Fruit fly (Drosophila melanogaster) whole organism, embryonic: ENCODE data around the gene CG31636.

Experiments used
- Antp ChIP-seq: fragments of 200-800 bp; sonication (Bioruptor generic); optimal IDR thresholded peaks from 3 replicates; lab custom pipeline; 2016; ENCODE audit warnings: missing biosample characterization, missing genetic modification characterization
- Bdp1 ChIP-seq: fragments of 200-800 bp; sonication (Bioruptor generic); optimal IDR thresholded peaks from 3 replicates; lab custom pipeline; 2016; ENCODE audit warnings: missing biosample characterization, missing genetic modification characterization
- CG11456 ChIP-seq: fragments of 200-800 bp; sonication (Bioruptor generic); IDR thresholded peaks from 3 replicates; pipeline ENCODE4 v1.3.6; 2022; ENCODE audit warnings: missing biosample characterization, missing genetic modification characterization
- CG12071 ChIP-seq: fragments of 200-800 bp; sonication (Bioruptor generic); optimal IDR thresholded peaks from 3 replicates; lab custom pipeline; 2018; ENCODE audit warnings: missing biosample characterization, mild to moderate bottlenecking, missing genetic modification characterization
- CG13894 ChIP-seq: fragments of 200-800 bp; sonication (Bioruptor generic); optimal IDR thresholded peaks from 3 replicates; lab custom pipeline; 2018; ENCODE audit warnings: missing biosample characterization, mild to moderate bottlenecking, missing genetic modification characterization, moderate library complexity
- CG14667 ChIP-seq: fragments of 200-800 bp; sonication (Bioruptor generic); IDR thresholded peaks from 2 replicates; pipeline ENCODE4 v1.3.6; 2022; ENCODE audit warnings: missing biosample characterization, missing genetic modification characterization
- CG15696 ChIP-seq: fragments of 200-800 bp; sonication (Bioruptor generic); optimal IDR thresholded peaks from 2 replicates; lab custom pipeline; 2019; ENCODE audit warnings: missing biosample characterization, mild to moderate bottlenecking, missing genetic modification characterization, moderate library complexity
- CG1832 ChIP-seq: fragments of 200-800 bp; sonication (Bioruptor generic); optimal IDR thresholded peaks from 2 replicates; lab custom pipeline; 2017; ENCODE audit warnings: missing biosample characterization, mild to moderate bottlenecking, missing genetic modification characterization, inconsistent platforms
- CG2116 ChIP-seq: fragments of 200-800 bp; sonication (Bioruptor generic); optimal IDR thresholded peaks from 3 replicates; lab custom pipeline; 2018; ENCODE audit warnings: missing biosample characterization, mild to moderate bottlenecking, missing genetic modification characterization
- CG2875 ChIP-seq: fragments of 200-800 bp; sonication (Bioruptor generic); optimal IDR thresholded peaks from 2 replicates; lab custom pipeline; 2017; ENCODE audit warnings: missing biosample characterization, mild to moderate bottlenecking, missing genetic modification characterization, missing genetic modification reagents
- CG30403 ChIP-seq: fragments of 200-800 bp; sonication (Bioruptor generic); optimal IDR thresholded peaks from 3 replicates; lab custom pipeline; 2016; ENCODE audit warnings: missing biosample characterization, missing genetic modification characterization
- CG31224 ChIP-seq: fragments of 200-800 bp; sonication (Bioruptor generic); IDR thresholded peaks from 2 replicates; pipeline ENCODE4 v1.3.6; 2022; ENCODE audit warnings: missing biosample characterization, missing genetic modification characterization
- CG3281 ChIP-seq: fragments of 200-800 bp; sonication (Bioruptor generic); optimal IDR thresholded peaks from 3 replicates; lab custom pipeline; 2017; ENCODE audit warnings: missing biosample characterization, mild to moderate bottlenecking, missing genetic modification characterization
- CG34376 ChIP-seq: fragments of 200-800 bp; sonication (Bioruptor generic); optimal IDR thresholded peaks from 2 replicates; lab custom pipeline; 2018; ENCODE audit warnings: missing biosample characterization, mild to moderate bottlenecking, missing genetic modification characterization
- CG34422 ChIP-seq: fragments of 200-800 bp; sonication (Bioruptor generic); IDR thresholded peaks from 3 replicates; pipeline ENCODE4 v1.3.6; 2022; ENCODE audit warnings: missing biosample characterization, missing genetic modification characterization
- CG6254 ChIP-seq: fragments of 200-800 bp; sonication (Bioruptor generic); optimal IDR thresholded peaks from 3 replicates; lab custom pipeline; 2017; ENCODE audit warnings: mild to moderate bottlenecking, missing biosample characterization, missing genetic modification reagents, missing genetic modification characterization
- CG7987 ChIP-seq: fragments of 200-800 bp; sonication (Bioruptor generic); optimal IDR thresholded peaks from 2 replicates; lab custom pipeline; 2018; ENCODE audit warnings: missing biosample characterization, mild to moderate bottlenecking, missing genetic modification characterization, moderate library complexity
- CG8388 ChIP-seq: fragments of 200-800 bp; sonication (Bioruptor generic); optimal IDR thresholded peaks from 2 replicates; lab custom pipeline; 2019; ENCODE audit warnings: missing biosample characterization, mild to moderate bottlenecking, missing genetic modification characterization, moderate library complexity
- E2f2 ChIP-seq: fragments of 200-800 bp; sonication (Bioruptor generic); IDR thresholded peaks from 2 replicates; pipeline ENCODE4 v1.3.6; 2022; ENCODE audit warnings: missing biosample characterization, missing genetic modification characterization
- Eip74EF ChIP-seq, 2 experiments: fragments of 200-800 bp in 1 of 2; fragments of >200 bp in 1 of 2; sonication (Bioruptor generic) in 1 of 2; optimal IDR thresholded peaks; 2 replicates each; lab custom pipeline; 2017 to 2019; ENCODE audit warnings: missing biosample characterization in 2 of 2, missing genetic modification characterization in 2 of 2, mild to moderate bottlenecking in 1 of 2, moderate library complexity in 1 of 2
- Elba2 ChIP-seq: fragments of 200-800 bp; sonication (Bioruptor generic); optimal IDR thresholded peaks from 3 replicates; lab custom pipeline; 2016; ENCODE audit warnings: missing biosample characterization, missing genetic modification characterization
- Fer2 ChIP-seq: fragments of 200-800 bp; sonication (Bioruptor generic); optimal IDR thresholded peaks from 2 replicates; lab custom pipeline; 2018; ENCODE audit warnings: missing biosample characterization, mild to moderate bottlenecking, missing genetic modification characterization, moderate library complexity
- Gug ChIP-seq: fragments of 200-800 bp; sonication (Bioruptor generic); IDR thresholded peaks from 4 replicates; pipeline ENCODE4 v1.3.6; 2022; ENCODE audit warnings: missing biosample characterization, missing genetic modification characterization
- HLH54F ChIP-seq: fragments of 200-800 bp; sonication (Bioruptor generic); optimal IDR thresholded peaks from 3 replicates; lab custom pipeline; 2016; ENCODE audit warnings: missing biosample characterization, missing genetic modification characterization
- Hey ChIP-seq: fragments of 200-800 bp; sonication (Bioruptor generic); optimal IDR thresholded peaks from 3 replicates; lab custom pipeline; 2018; ENCODE audit warnings: missing biosample characterization, mild to moderate bottlenecking, missing genetic modification characterization
- Jarid2 ChIP-seq: fragments of 200-800 bp; sonication (Bioruptor generic); optimal IDR thresholded peaks from 3 replicates; lab custom pipeline; 2017; ENCODE audit warnings: mild to moderate bottlenecking, missing biosample characterization, missing genetic modification reagents, missing genetic modification characterization
- Kr ChIP-seq: fragments of 200-800 bp; sonication (Bioruptor generic); optimal IDR thresholded peaks from 2 replicates; lab custom pipeline; 2017; ENCODE audit warnings: missing biosample characterization, mild to moderate bottlenecking, missing genetic modification characterization
- Nf-YA ChIP-seq: fragments of 200-800 bp; sonication (Bioruptor generic); IDR thresholded peaks from 2 replicates; pipeline ENCODE4 v1.3.6; 2022; ENCODE audit warnings: missing biosample characterization, missing genetic modification characterization
- Rfx ChIP-seq: fragments of 200-800 bp; sonication (Bioruptor generic); IDR thresholded peaks from 2 replicates; pipeline ENCODE4 v1.3.6; 2022; ENCODE audit warnings: missing biosample characterization, missing genetic modification characterization
- br ChIP-seq: fragments of >200 bp; optimal IDR thresholded peaks from 2 replicates; lab custom pipeline; 2017
- bsh ChIP-seq, 2 experiments: fragments of 200-800 bp; sonication (Bioruptor generic); optimal IDR thresholded peaks; 2 replicates each; lab custom pipeline; 2017 to 2018; ENCODE audit warnings: mild to moderate bottlenecking in 2 of 2, missing biosample characterization in 2 of 2, missing genetic modification characterization in 2 of 2, moderate library complexity in 1 of 2
- dimm ChIP-seq: fragments of 200-800 bp; sonication (Bioruptor generic); IDR thresholded peaks from 2 replicates; pipeline ENCODE4 v1.3.6; 2022; ENCODE audit warnings: missing biosample characterization, missing genetic modification characterization
- ems ChIP-seq: fragments of 200-800 bp; sonication (Bioruptor generic); optimal IDR thresholded peaks from 3 replicates; lab custom pipeline; 2016; ENCODE audit warnings: missing biosample characterization, missing genetic modification characterization
- en ChIP-seq: fragments of 200-800 bp; sonication (Bioruptor generic); optimal IDR thresholded peaks from 2 replicates; lab custom pipeline; 2016; ENCODE audit warnings: missing biosample characterization, missing genetic modification characterization
- eve ChIP-seq, 2 experiments: fragments of >200 bp; optimal IDR thresholded peaks; 2 replicates each; lab custom pipeline; 2017; ENCODE audit warnings: missing biosample characterization in 2 of 2, missing genetic modification characterization in 2 of 2
- eyg ChIP-seq: fragments of 200-800 bp; sonication (Bioruptor generic); optimal IDR thresholded peaks from 3 replicates; lab custom pipeline; 2016; ENCODE audit warnings: missing biosample characterization, missing genetic modification characterization
- fd64A ChIP-seq: fragments of 200-800 bp; sonication (Bioruptor generic); optimal IDR thresholded peaks from 3 replicates; lab custom pipeline; 2018; ENCODE audit warnings: missing biosample characterization, mild to moderate bottlenecking, missing genetic modification characterization
- ind ChIP-seq: fragments of 200-800 bp; sonication (Bioruptor generic); optimal IDR thresholded peaks from 3 replicates; lab custom pipeline; 2016; ENCODE audit warnings: missing biosample characterization, missing genetic modification characterization
- jigr1 ChIP-seq: fragments of 200-800 bp; sonication (Bioruptor generic); IDR thresholded peaks from 3 replicates; pipeline ENCODE4 v1.3.6; 2022; ENCODE audit warnings: missing biosample characterization, missing genetic modification characterization
- mam ChIP-seq: fragments of 200-800 bp; sonication (Bioruptor generic); optimal IDR thresholded peaks from 3 replicates; lab custom pipeline; 2016; ENCODE audit warnings: missing biosample characterization, missing genetic modification characterization
- phol ChIP-seq: fragments of 200-800 bp; sonication (Bioruptor generic); optimal IDR thresholded peaks from 3 replicates; lab custom pipeline; 2018; ENCODE audit warnings: missing biosample characterization, mild to moderate bottlenecking, missing genetic modification characterization, moderate library complexity
- ranshi ChIP-seq: fragments of 200-800 bp; sonication (Bioruptor generic); IDR thresholded peaks from 2 replicates; pipeline ENCODE4 v1.3.6; 2022; ENCODE audit warnings: missing biosample characterization, missing genetic modification characterization
- repo ChIP-seq: fragments of 200-800 bp; sonication (Bioruptor generic); optimal IDR thresholded peaks from 2 replicates; lab custom pipeline; 2016; ENCODE audit warnings: missing biosample characterization, missing genetic modification characterization
- schlank ChIP-seq: fragments of 200-800 bp; sonication (Bioruptor generic); optimal IDR thresholded peaks from 2 replicates; lab custom pipeline; 2018; ENCODE audit warnings: missing biosample characterization, mild to moderate bottlenecking, missing genetic modification characterization
- sd ChIP-seq: fragments of 200-800 bp; sonication (Bioruptor generic); optimal IDR thresholded peaks from 3 replicates; lab custom pipeline; 2018; ENCODE audit warnings: missing biosample characterization, mild to moderate bottlenecking, missing genetic modification characterization, moderate library complexity
- tap ChIP-seq: fragments of 200-800 bp; optimal IDR thresholded peaks from 3 replicates; lab custom pipeline; 2019; ENCODE audit warnings: missing biosample characterization, mild to moderate bottlenecking, missing genetic modification characterization, moderate library complexity
- tup ChIP-seq: fragments of 200-800 bp; sonication (Bioruptor generic); optimal IDR thresholded peaks from 2 replicates; lab custom pipeline; 2016; ENCODE audit warnings: missing biosample characterization, mild to moderate bottlenecking, missing genetic modification characterization, moderate library complexity
- usp ChIP-seq: fragments of >200 bp; optimal IDR thresholded peaks from 2 replicates; lab custom pipeline; 2017; ENCODE audit warnings: missing biosample characterization, missing genetic modification characterization
- vnd ChIP-seq: fragments of 200-800 bp; sonication (Bioruptor generic); IDR thresholded peaks from 3 replicates; pipeline ENCODE4 v1.3.6; 2022; ENCODE audit warnings: missing biosample characterization, missing genetic modification characterization; ENCODE audit not compliant: partially characterized antibody
- wek ChIP-seq: fragments of 200-800 bp; sonication (Bioruptor generic); optimal IDR thresholded peaks from 3 replicates; lab custom pipeline; 2018; ENCODE audit warnings: missing biosample characterization, mild to moderate bottlenecking, missing genetic modification characterization, moderate library complexity

The CG31636 gene

DNA sequence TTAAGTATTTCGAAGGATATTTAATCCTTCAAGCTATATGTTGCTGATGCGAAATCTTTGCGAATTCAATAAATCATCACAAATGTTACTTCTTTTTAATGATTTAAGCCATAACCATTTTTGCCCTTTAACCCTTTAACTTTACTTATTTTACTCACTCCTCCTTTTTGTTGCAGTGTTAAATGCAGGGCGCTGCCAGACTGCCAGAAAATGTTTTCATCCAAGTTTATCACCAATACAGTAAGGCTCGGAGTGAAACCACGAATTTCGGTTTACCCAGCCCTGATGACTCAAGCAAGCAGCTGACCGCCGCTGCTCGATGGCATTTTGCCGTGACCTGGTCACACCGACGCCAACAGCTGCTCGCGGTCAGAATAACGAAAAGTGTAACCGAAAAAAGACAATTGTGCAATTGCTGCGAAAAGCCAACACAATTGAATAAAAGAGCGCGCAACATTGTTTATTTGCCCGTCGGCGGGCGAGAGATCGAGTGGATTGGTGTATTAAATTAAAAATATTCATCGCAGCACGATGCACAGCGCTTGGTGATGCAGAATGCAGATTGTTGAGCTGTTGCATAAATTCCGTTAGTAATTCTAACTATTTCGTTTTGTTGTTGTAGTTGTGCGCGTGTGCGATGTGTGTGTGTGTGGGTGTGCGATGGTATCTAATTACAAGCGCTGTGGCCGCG, 47.1 kb downstream of the CG31636 start, which contains the start of gene CG11050 (continued):
- TF ChIP-seq fd64A (GFP tag; lab: Kevin White, UChicago) = no peak
- TF ChIP-seq Bdp1 = peak; percentile 66
- no peak for TF ChIP-seq jigr1 (GFP tag; lab: Robert Waterston, UW)
- TF ChIP-seq Eip74EF (GFP tag; optimal IDR thresholded peaks at IDR 0.05; lab: Kevin White, UChicago) = peak in 1 of 2 experiments; percentile 65
- TF ChIP-seq CG1832 = no peak
- peak; percentile 68 for TF ChIP-seq CG6254
- peak; percentile 62 for TF ChIP-seq Elba2 (GFP tag; lab: Kevin White, UChicago)
- TF ChIP-seq br = no peak
- no peak for TF ChIP-seq Fer2 (tag; lab: Kevin White, UChicago)
- peak; percentile 39 for TF ChIP-seq tap (tag; lab: Kevin White, UChicago)
- TF ChIP-seq CG2116 (GFP tag; lab: Kevin White, UChicago) = peak; percentile 61
- TF ChIP-seq Jarid2 = peak; percentile 66
- TF ChIP-seq ranshi (GFP tag; lab: Robert Waterston, UW) = peak; percentile 76
- TF ChIP-seq Rfx (GFP tag; lab: Robert Waterston, UW) = peak; percentile 88
- TF ChIP-seq E2f2 (GFP tag; lab: Robert Waterston, UW) = peak; percentile 68
- peak; percentile 69 for TF ChIP-seq CG8388 (GFP tag; lab: Kevin White, UChicago)
- peak; percentile 0 to 75 for TF ChIP-seq bsh (GFP tag; optimal IDR thresholded peaks at IDR 0.05; lab: Kevin White, UChicago)
- TF ChIP-seq repo (GFP tag; lab: Kevin White, UChicago) = peak; percentile 70
- peak; percentile 86 for TF ChIP-seq CG11456 (GFP tag; lab: Robert Waterston, UW)
- TF ChIP-seq phol = peak; percentile 79
- peak; percentile 80 for TF ChIP-seq Antp
- peak; percentile 83 for TF ChIP-seq sd
- TF ChIP-seq CG12071 (GFP tag; lab: Kevin White, UChicago) = peak; percentile 80
- no peak for TF ChIP-seq dimm (GFP tag; lab: Robert Waterston, UW)
- peak; percentile 77 for TF ChIP-seq CG34422 (GFP tag; lab: Robert Waterston, UW)
- TF ChIP-seq ems (GFP tag; lab: Kevin White, UChicago) = peak; percentile 81
- TF ChIP-seq Kr (GFP tag; lab: Kevin White, UChicago) = peak; percentile 90
- TF ChIP-seq ind (GFP tag; lab: Kevin White, UChicago) = peak; percentile 77
- peak; percentile 81 for TF ChIP-seq en
- TF ChIP-seq tup (GFP tag; lab: Kevin White, UChicago) = peak; percentile 6
- TF ChIP-seq CG14667 (GFP tag; lab: Robert Waterston, UW) = peak; percentile 41; the same call in 1 of the 2 replicates
- TF ChIP-seq eyg (GFP tag; lab: Kevin White, UChicago) = peak; percentile 74
- peak; percentile 84 for TF ChIP-seq HLH54F (GFP tag; lab: Kevin White, UChicago)
- no peak for TF ChIP-seq eve (GFP tag; optimal IDR thresholded peaks at IDR 0.05; lab: Kevin White, UChicago)
- TF ChIP-seq CG30403 (GFP tag; lab: Kevin White, UChicago) = peak; percentile 86
- peak; percentile 48 for TF ChIP-seq wek (GFP tag; lab: Kevin White, UChicago)
- peak; percentile 69; the same call in 3 of the 4 replicates for TF ChIP-seq Gug
- peak; percentile 87 for TF ChIP-seq mam (GFP tag; lab: Kevin White, UChicago)
- TF ChIP-seq CG3281 (GFP tag; lab: Kevin White, UChicago) = peak; percentile 83
- TF ChIP-seq CG31224 (GFP tag; lab: Robert Waterston, UW) = peak; percentile 64
- peak; percentile 75 for TF ChIP-seq CG2875 (GFP tag; lab: Kevin White, UChicago)
- TF ChIP-seq vnd (GFP tag; lab: Robert Waterston, UW) = no peak
- TF ChIP-seq schlank (tag; lab: Kevin White, UChicago) = peak; percentile 34
- peak; percentile 49 for TF ChIP-seq CG15696 (tag; lab: Kevin White, UChicago)
- TF ChIP-seq CG7987 = peak; percentile 77
- TF ChIP-seq Nf-YA (GFP tag; lab: Robert Waterston, UW) = peak; percentile 44; the same call in 1 of the 2 replicates
- no peak for TF ChIP-seq usp (GFP tag; lab: Kevin White, UChicago)
- TF ChIP-seq CG34376 (GFP tag; lab: Kevin White, UChicago) = peak; percentile 46
- TF ChIP-seq Hey (tag; lab: Kevin White, UChicago) = no peak
- peak; percentile 73 for TF ChIP-seq CG13894 (tag; lab: Kevin White, UChicago)
